Worm (Caenorhabditis elegans) whole organism, early embryonic: ENCODE measurements around the gene ife-4.

Source experiments
- ama-1 ChIP-seq: fragments of 150-350 bp; optimal IDR thresholded peaks from 2 replicates; lab custom pipeline; 2014
- ceh-36 ChIP-seq: sonication (generic microtip); optimal IDR thresholded peaks from 2 replicates; lab custom pipeline; 2016; ENCODE audit warnings: missing genetic modification characterization, inconsistent platforms, missing compliant biosample characterization
- flt-1 ChIP-seq: fragments of 200-800 bp; sonication (Bioruptor generic); IDR thresholded peaks from 2 replicates; pipeline ENCODE4 v1.3.6; 2022; ENCODE audit warnings: missing genetic modification characterization, missing compliant biosample characterization
- hnd-1 ChIP-seq: sonication (generic microtip); optimal IDR thresholded peaks from 2 replicates; lab custom pipeline; 2016; ENCODE audit warnings: missing genetic modification characterization, missing compliant biosample characterization
- pes-1 ChIP-seq: fragments of 200-800 bp; sonication (Bioruptor generic); IDR thresholded peaks from 2 replicates; pipeline ENCODE4 v1.3.6; 2022; ENCODE audit warnings: missing genetic modification reagents, missing genetic modification characterization, missing compliant biosample characterization
- sea-1 ChIP-seq: fragments of 200-800 bp; sonication (Bioruptor generic); conservative IDR thresholded peaks from 2 replicates; pipeline ENCODE4 v1.3.6; 2022; ENCODE audit warnings: missing genetic modification characterization, missing compliant biosample characterization
- tbx-11 ChIP-seq: fragments of 200-800 bp; sonication (Bioruptor generic); IDR thresholded peaks from 2 replicates; pipeline ENCODE4 v1.3.6; 2022; ENCODE audit warnings: missing genetic modification characterization, missing compliant biosample characterization
- tbx-37 ChIP-seq: fragments of 200-800 bp; sonication (Bioruptor generic); conservative IDR thresholded peaks from 2 replicates; pipeline ENCODE4 v1.3.6; 2022; ENCODE audit warnings: missing genetic modification reagents, missing genetic modification characterization, missing compliant biosample characterization
- tra-4 ChIP-seq: sonication (generic microtip); optimal IDR thresholded peaks from 2 replicates; lab custom pipeline; 2017; ENCODE audit warnings: missing genetic modification characterization, missing compliant biosample characterization

DNA sequence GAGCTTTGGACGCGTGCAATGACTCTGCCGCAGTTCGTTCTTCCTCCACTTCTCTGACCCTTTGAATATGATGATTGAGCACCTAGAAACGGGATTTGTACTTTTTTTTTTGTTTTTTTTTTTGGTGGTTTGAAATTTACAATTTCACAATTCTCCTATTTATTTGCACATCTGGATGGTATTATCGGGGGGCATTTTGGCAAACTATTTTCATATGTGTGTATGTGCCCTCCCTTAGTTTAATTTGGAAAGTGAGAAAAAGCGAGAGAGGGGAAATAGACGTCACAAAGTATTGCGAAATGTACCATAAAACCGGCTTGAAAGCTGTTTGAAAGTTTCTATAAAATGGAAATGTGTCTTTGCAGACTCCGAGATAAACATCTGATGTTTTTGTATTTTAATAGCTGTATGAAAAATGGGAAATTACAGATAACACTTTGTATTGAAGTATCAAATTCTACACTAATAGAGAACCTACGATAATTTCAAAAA is 17.6 kb upstream of the ife-4 start:
- no peak for TF ChIP-seq flt-1 (GFP tag; lab: Robert Waterston, UW)
- no peak for TF ChIP-seq pes-1 (GFP tag; lab: Robert Waterston, UW)
- no peak for TF ChIP-seq sea-1 (GFP tag; lab: Robert Waterston, UW)
- no peak for TF ChIP-seq ama-1 (lab: Kevin White, UChicago)
- no peak for TF ChIP-seq tra-4
- no peak for TF ChIP-seq tbx-11
- TF ChIP-seq ceh-36 (tag; lab: Kevin White, UChicago): no peak
- no peak for TF ChIP-seq tbx-37 (GFP tag; lab: Robert Waterston, UW)
- TF ChIP-seq hnd-1 (tag; lab: Kevin White, UChicago): no peak
